Fruit fly (Drosophila melanogaster): ENCODE data around the gene CG34269.

Gene CG34269

DNA sequence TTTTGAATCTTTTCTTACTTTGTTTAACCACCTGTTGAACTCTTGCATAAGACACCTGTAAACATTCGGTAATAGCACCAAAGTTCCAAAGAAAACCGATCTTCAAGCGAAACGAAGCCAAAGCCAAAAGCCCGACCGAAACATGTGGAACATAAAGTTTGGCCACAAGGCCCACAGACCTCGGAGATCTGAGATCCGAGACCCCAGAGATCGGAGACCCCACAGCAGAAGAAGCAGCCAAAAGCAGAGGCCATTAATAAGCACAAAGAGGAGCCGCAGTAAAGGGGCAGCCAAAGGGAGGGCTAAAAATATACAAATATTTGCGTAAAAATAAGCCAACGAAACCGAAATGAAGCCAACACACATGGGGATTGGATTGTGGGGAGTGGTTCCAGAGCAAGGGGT is 17.3 kb upstream of the CG34269 start:
- no peak for TF ChIP-seq bab1 (GFP tag; optimal IDR thresholded peaks at IDR 0.05)
- no peak for TF ChIP-seq Mnt (GFP tag; optimal IDR thresholded peaks at IDR 0.05)
- TF ChIP-seq pad (GFP tag; optimal IDR thresholded peaks at IDR 0.05) = no peak
- TF ChIP-seq Hr96 (GFP tag; optimal IDR thresholded peaks at IDR 0.05) = no peak
- TF ChIP-seq kay (GFP tag; ENCODE audit: borderline replicate concordance) = no peak
- no peak for TF ChIP-seq cnc (optimal IDR thresholded peaks at IDR 0.05)
- TF ChIP-seq CG12768 (GFP tag; optimal IDR thresholded peaks at IDR 0.05) = no peak
- TF ChIP-seq CG5204 (GFP tag; optimal IDR thresholded peaks at IDR 0.05) = no peak
- TF ChIP-seq CG33017 (tag; optimal IDR thresholded peaks at IDR 0.05) = no peak
- TF ChIP-seq ovo (GFP tag; optimal IDR thresholded peaks at IDR 0.05) = no peak
- no peak for TF ChIP-seq Clk (GFP tag; optimal IDR thresholded peaks at IDR 0.05)
- TF ChIP-seq Crg-1 (GFP tag; optimal IDR thresholded peaks at IDR 0.05) = no peak
- TF ChIP-seq CG1620 (GFP tag; optimal IDR thresholded peaks at IDR 0.05) = no peak

dm6 chr3L:511755-512209 is 16.4 kb upstream of the CG34269 start:
- TF ChIP-seq tj (GFP tag; optimal IDR thresholded peaks at IDR 0.05) (peak; percentile 17), Crg-1 (GFP tag; optimal IDR thresholded peaks at IDR 0.05) (no peak), kay (GFP tag; ENCODE audit: borderline replicate concordance) (peak; percentile 87), ovo (GFP tag; optimal IDR thresholded peaks at IDR 0.05) (no peak), CG5204 (GFP tag; optimal IDR thresholded peaks at IDR 0.05) (peak; percentile 42), Clk (GFP tag; optimal IDR thresholded peaks at IDR 0.05) (no peak), pad (GFP tag; optimal IDR thresholded peaks at IDR 0.05) (peak; percentile 9), CG33017 (tag; optimal IDR thresholded peaks at IDR 0.05) (peak; percentile 59), bab1 (GFP tag; optimal IDR thresholded peaks at IDR 0.05) (no peak), Hr96 (GFP tag; optimal IDR thresholded peaks at IDR 0.05) (peak; percentile 24), CG7045 (GFP tag; optimal IDR thresholded peaks at IDR 0.05) (peak; percentile 39), CG12768 (GFP tag; optimal IDR thresholded peaks at IDR 0.05) (peak; percentile 51), CG14711 (tag; optimal IDR thresholded peaks at IDR 0.05) (peak; percentile 62), cic (GFP tag; optimal IDR thresholded peaks at IDR 0.05) (no peak), Mnt (GFP tag; optimal IDR thresholded peaks at IDR 0.05) (peak; percentile 12), CG7101 (tag; optimal IDR thresholded peaks at IDR 0.05) (peak; percentile 74), toe (GFP tag; optimal IDR thresholded peaks at IDR 0.05) (peak; percentile 2), CG11617 (GFP tag; optimal IDR thresholded peaks at IDR 0.05) (peak; percentile 67), CG1620 (GFP tag; optimal IDR thresholded peaks at IDR 0.05) (no peak), cnc (optimal IDR thresholded peaks at IDR 0.05) (no peak)

DNA sequence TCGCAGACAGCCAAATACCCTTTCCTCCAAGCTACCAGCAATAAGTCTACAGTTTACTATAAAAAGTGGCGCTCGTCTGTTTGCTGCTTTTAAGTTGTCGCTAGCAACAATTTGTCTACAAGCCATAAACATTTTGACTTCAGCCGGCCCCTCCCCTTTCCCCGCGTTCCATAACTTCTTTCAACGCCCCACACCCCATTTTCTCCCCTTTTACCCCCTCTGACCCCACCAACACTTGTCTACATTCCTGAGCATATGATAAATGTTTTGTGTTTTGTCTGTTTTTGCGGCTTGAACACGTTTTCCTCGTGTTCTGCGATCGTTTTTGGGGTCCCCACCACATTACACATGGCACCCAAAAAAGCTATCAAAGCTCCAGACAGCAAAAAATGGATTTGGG is 14.5 kb upstream of the CG34269 start:
- TF ChIP-seq toe (GFP tag; optimal IDR thresholded peaks at IDR 0.05) = no peak
- TF ChIP-seq CG1620 (GFP tag; optimal IDR thresholded peaks at IDR 0.05) = no peak
- TF ChIP-seq CG12768 (GFP tag; optimal IDR thresholded peaks at IDR 0.05) = no peak
- no peak for TF ChIP-seq cnc (optimal IDR thresholded peaks at IDR 0.05)
- TF ChIP-seq Clk (GFP tag; optimal IDR thresholded peaks at IDR 0.05) = no peak
- no peak for TF ChIP-seq CG7101 (tag; optimal IDR thresholded peaks at IDR 0.05)
- no peak for TF ChIP-seq Crg-1 (GFP tag; optimal IDR thresholded peaks at IDR 0.05)
- TF ChIP-seq CG33017 (tag; optimal IDR thresholded peaks at IDR 0.05) = no peak
- TF ChIP-seq bab1 (GFP tag; optimal IDR thresholded peaks at IDR 0.05) = no peak
- TF ChIP-seq CG14711 (tag; optimal IDR thresholded peaks at IDR 0.05) = no peak
- no peak for TF ChIP-seq ovo (GFP tag; optimal IDR thresholded peaks at IDR 0.05)
- TF ChIP-seq kay (GFP tag; ENCODE audit: borderline replicate concordance) = no peak
- TF ChIP-seq CG5204 (GFP tag; optimal IDR thresholded peaks at IDR 0.05) = no peak
- TF ChIP-seq cic (GFP tag; optimal IDR thresholded peaks at IDR 0.05) = no peak
- no peak for TF ChIP-seq CG7045 (GFP tag; optimal IDR thresholded peaks at IDR 0.05)
- no peak for TF ChIP-seq Mnt (GFP tag; optimal IDR thresholded peaks at IDR 0.05)

DNA sequence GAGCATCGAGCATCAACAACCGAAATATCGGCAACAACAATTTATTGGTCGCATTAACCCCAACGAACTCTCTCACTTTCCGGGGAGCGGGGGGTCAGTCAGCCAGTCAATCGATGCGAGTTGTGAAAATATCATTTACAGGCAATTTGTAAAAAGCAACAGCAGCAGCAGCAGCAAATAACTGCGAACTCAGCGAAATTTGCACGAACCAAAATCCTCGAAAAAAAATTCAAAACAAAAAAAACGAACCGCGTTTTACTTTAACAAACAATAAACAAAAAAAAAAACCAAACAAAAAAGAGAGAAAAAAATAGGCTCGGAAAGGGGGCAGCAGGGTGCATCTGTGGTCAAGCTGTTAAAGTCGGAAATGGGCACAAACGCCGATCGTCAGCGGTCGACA is 12.5 kb upstream of the CG34269 start:
- TF ChIP-seq Mnt (GFP tag; optimal IDR thresholded peaks at IDR 0.05) = no peak
- TF ChIP-seq tj (GFP tag; optimal IDR thresholded peaks at IDR 0.05) = peak; percentile 94

- TF ChIP-seq kay (GFP tag; ENCODE audit: borderline replicate concordance) = no peak
- no peak for TF ChIP-seq Clk (GFP tag; optimal IDR thresholded peaks at IDR 0.05)
- no peak for TF ChIP-seq CG11617 (GFP tag; optimal IDR thresholded peaks at IDR 0.05)
Measured at dm6 chr3L:516544-516943, 11.6 kb upstream of the CG34269 start.

- TF ChIP-seq tj (GFP tag; optimal IDR thresholded peaks at IDR 0.05) (no peak), Hr96 (GFP tag; optimal IDR thresholded peaks at IDR 0.05) (no peak), CG5204 (GFP tag; optimal IDR thresholded peaks at IDR 0.05) (no peak), Clk (GFP tag; optimal IDR thresholded peaks at IDR 0.05) (no peak), CG33017 (tag; optimal IDR thresholded peaks at IDR 0.05) (no peak), cnc (optimal IDR thresholded peaks at IDR 0.05) (no peak), bab1 (GFP tag; optimal IDR thresholded peaks at IDR 0.05) (no peak), Crg-1 (GFP tag; optimal IDR thresholded peaks at IDR 0.05) (no peak), CG14711 (tag; optimal IDR thresholded peaks at IDR 0.05) (no peak), Mnt (GFP tag; optimal IDR thresholded peaks at IDR 0.05) (no peak), CG11617 (GFP tag; optimal IDR thresholded peaks at IDR 0.05) (no peak), ovo (GFP tag; optimal IDR thresholded peaks at IDR 0.05) (no peak), CG7045 (GFP tag; optimal IDR thresholded peaks at IDR 0.05) (no peak), CG7101 (tag; optimal IDR thresholded peaks at IDR 0.05) (no peak), cic (GFP tag; optimal IDR thresholded peaks at IDR 0.05) (no peak), pad (GFP tag; optimal IDR thresholded peaks at IDR 0.05) (no peak)
Measured at dm6 chr3L:516948-517599, 11.1 kb upstream of the CG34269 start.

Measured in whole organism, adult.